Worm (Caenorhabditis elegans): ENCODE measurements around the gene R03G8.3.

- TF ChIP-seq lsy-2 (tag; optimal IDR thresholded peaks at IDR 0.05) (no peak), ama-1 (optimal IDR thresholded peaks at IDR 0.05) (no peak), dmd-4 (tag; optimal IDR thresholded peaks at IDR 0.05) (no peak), fos-1 (tag; optimal IDR thresholded peaks at IDR 0.05) (no peak), mab-5 (tag; optimal IDR thresholded peaks at IDR 0.05) (no peak)
Measured at ce11 chrX:13051405-13051804, 39.4 kb upstream of the R03G8.3 start, which contains the start of gene K03A11.1.
